Worm (Caenorhabditis elegans): ENCODE results near the gene F55A11.7.

Gene F55A11.7

ce11 chrV:11764373-11764954 lies 22.8 kb downstream of the F55A11.7 start, which contains the start of the genes F55A11.1 and syx-5:
TSS of gene F55A11.1 (minus strand) at chrV:11764385.
TSS of gene syx-5 (plus strand) at chrV:11764904.
- no peak for TF ChIP-seq pes-1 (GFP tag; IDR thresholded peaks at IDR 0.05)
- no peak for TF ChIP-seq B0310.2 (tag; optimal IDR thresholded peaks at IDR 0.05)
- no peak for TF ChIP-seq hnd-1 (tag; optimal IDR thresholded peaks at IDR 0.05)
- no peak for TF ChIP-seq aly-1 (tag; optimal IDR thresholded peaks at IDR 0.05)
- peak; percentile 64 for TF ChIP-seq F13C5.2 (tag; optimal IDR thresholded peaks at IDR 0.05)
- TF ChIP-seq sea-1 (GFP tag; conservative IDR thresholded peaks at IDR 0.05) = no peak

DNA sequence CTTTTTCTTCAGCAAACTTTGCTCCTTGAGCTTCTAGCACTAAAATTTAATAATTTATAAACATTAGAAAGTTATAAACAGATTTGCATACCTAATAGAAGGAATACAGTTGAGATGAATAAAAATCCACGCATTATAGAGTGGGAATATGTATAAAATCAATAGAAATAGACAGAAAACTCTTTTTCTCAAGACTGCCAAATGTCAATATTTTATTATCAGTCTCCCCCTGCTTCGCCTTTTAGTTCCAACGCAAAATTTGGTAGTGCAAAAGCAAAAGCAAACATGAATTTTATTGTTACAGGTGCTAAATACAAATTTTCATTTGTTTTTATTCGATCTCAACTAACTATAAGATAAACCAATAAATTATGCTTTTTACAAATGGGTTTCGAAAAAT lies 24.4 kb downstream of the F55A11.7 start, which contains the start of gene T04F3.4:
TSS of gene T04F3.4 (minus strand) at position 187 of the 400 bp plus-strand sequence.
- TF ChIP-seq tbx-11 (GFP tag; IDR thresholded peaks at IDR 0.05) (no peak), hmg-4 (GFP tag; optimal IDR thresholded peaks at IDR 0.05) (no peak), flt-1 (GFP tag; IDR thresholded peaks at IDR 0.05) (no peak), pes-1 (GFP tag; IDR thresholded peaks at IDR 0.05) (no peak), F13C5.2 (tag; optimal IDR thresholded peaks at IDR 0.05) (no peak), ama-1 (optimal IDR thresholded peaks at IDR 0.05) (no peak), aly-1 (tag; optimal IDR thresholded peaks at IDR 0.05) (no peak), scrt-1 (GFP tag; IDR thresholded peaks at IDR 0.05) (no peak), tbx-37 (GFP tag; conservative IDR thresholded peaks at IDR 0.05) (no peak), tra-4 (tag; optimal IDR thresholded peaks at IDR 0.05) (no peak), ets-7 (tag; optimal IDR thresholded peaks at IDR 0.05) (no peak), sea-1 (GFP tag; conservative IDR thresholded peaks at IDR 0.05) (no peak)

- TF ChIP-seq hmg-4 (GFP tag; optimal IDR thresholded peaks at IDR 0.05) (no peak), aly-1 (tag; optimal IDR thresholded peaks at IDR 0.05) (no peak), ets-7 (tag; optimal IDR thresholded peaks at IDR 0.05) (no peak), ceh-13 (GFP tag; optimal IDR thresholded peaks at IDR 0.05) (no peak), ceh-36 (tag; optimal IDR thresholded peaks at IDR 0.05) (no peak), scrt-1 (GFP tag; IDR thresholded peaks at IDR 0.05) (no peak), B0310.2 (tag; optimal IDR thresholded peaks at IDR 0.05) (no peak)
These were observed 26.9 kb downstream of the F55A11.7 start, which contains the start of gene T04F3.5 for ce11 chrV:11760371-11760770. TSS of gene T04F3.5 (plus strand) at chrV:11760671.

ce11 chrV:11758635-11759034 lies 28.6 kb downstream of the F55A11.7 start, which contains the start of gene T04F3.3:
TSS of gene T04F3.3 (plus strand) at chrV:11758935.
- TF ChIP-seq ceh-36 (tag; optimal IDR thresholded peaks at IDR 0.05) (no peak), tbx-37 (GFP tag; conservative IDR thresholded peaks at IDR 0.05) (no peak), scrt-1 (GFP tag; IDR thresholded peaks at IDR 0.05) (no peak), hmbx-1 (tag; optimal IDR thresholded peaks at IDR 0.05) (no peak), B0310.2 (tag; optimal IDR thresholded peaks at IDR 0.05) (no peak)

DNA sequence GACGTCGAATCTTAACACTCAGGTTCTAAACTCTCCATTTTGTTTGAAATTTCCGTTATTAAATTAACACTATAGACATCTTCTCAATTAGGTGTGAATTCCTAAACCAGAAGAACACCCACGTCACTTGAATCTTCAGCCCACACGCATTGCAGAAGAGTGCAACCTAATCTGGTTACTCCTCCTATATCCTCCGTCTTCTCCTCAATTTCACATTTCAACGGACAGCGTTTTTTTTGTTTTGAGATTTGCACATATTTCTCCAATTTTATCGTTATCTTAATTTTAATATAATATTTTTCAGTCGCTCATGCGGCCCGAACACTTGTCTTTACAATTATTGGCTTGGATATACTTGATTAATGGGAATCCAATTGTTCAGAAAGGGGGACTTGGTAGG lies 29.9 kb downstream of the F55A11.7 start, which contains the start of gene smoc-1:
TSS of gene smoc-1 (plus strand) at position 301 of the 400 bp plus-strand sequence.
- TF ChIP-seq ceh-36 (tag; optimal IDR thresholded peaks at IDR 0.05) (no peak), hmg-4 (GFP tag; optimal IDR thresholded peaks at IDR 0.05) (no peak), hmbx-1 (tag; optimal IDR thresholded peaks at IDR 0.05) (no peak)

DNA sequence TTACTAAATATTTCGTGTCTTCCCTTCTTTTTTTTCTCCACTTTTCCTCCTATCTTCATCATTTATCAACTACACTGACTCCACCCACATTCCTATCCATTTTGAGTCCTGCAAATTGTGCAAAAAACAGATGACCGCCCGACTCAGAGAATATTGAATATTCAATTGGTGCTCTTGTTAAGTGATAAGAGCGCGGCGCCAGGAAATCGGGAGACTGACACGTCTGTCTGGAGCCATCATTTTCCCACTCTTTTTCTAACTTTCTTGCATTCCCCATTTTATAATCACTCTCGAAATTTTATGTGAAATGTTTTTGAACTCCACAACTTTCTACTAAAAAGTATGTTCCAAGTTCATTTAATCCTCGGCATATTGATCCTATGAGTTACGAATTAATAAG lies 31.4 kb downstream of the F55A11.7 start:
- TF ChIP-seq B0310.2 (tag; optimal IDR thresholded peaks at IDR 0.05) = no peak
- TF ChIP-seq tra-4 (tag; optimal IDR thresholded peaks at IDR 0.05) = no peak
- TF ChIP-seq ets-7 (tag; optimal IDR thresholded peaks at IDR 0.05) = no peak
- TF ChIP-seq hmbx-1 (tag; optimal IDR thresholded peaks at IDR 0.05) = no peak
- TF ChIP-seq tbx-37 (GFP tag; conservative IDR thresholded peaks at IDR 0.05) = no peak
- no peak for TF ChIP-seq flt-1 (GFP tag; IDR thresholded peaks at IDR 0.05)

ce11 chrV:11751480-11751879 lies 35.8 kb downstream of the F55A11.7 start:
- TF ChIP-seq ama-1 (optimal IDR thresholded peaks at IDR 0.05) (no peak), ceh-13 (GFP tag; optimal IDR thresholded peaks at IDR 0.05) (no peak), hmg-4 (GFP tag; optimal IDR thresholded peaks at IDR 0.05) (no peak), scrt-1 (GFP tag; IDR thresholded peaks at IDR 0.05) (no peak), tra-4 (tag; optimal IDR thresholded peaks at IDR 0.05) (no peak)

DNA sequence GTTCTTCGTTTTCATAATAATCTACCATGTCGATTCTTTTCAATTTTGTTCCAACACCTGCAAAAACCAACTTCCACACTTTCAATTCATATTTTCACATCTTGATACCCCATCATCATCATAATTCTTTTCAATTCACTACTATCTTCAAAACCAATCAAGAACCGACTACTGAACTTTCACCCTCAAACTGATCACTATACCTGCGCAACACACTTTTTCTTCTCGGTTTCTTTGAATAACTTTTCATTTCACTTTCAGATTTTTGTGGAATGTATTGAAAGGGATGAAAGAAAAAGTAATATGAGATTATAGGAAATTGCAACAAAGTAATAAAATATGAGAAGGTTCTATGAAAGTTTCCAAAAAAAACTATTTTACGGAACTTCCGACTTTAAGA lies 46.2 kb downstream of the F55A11.7 start:
- no peak for TF ChIP-seq hmg-4 (GFP tag; optimal IDR thresholded peaks at IDR 0.05)

- no peak for TF ChIP-seq hmbx-1 (tag; optimal IDR thresholded peaks at IDR 0.05)
- no peak for TF ChIP-seq tbx-11 (GFP tag; IDR thresholded peaks at IDR 0.05)
- no peak for TF ChIP-seq hnd-1 (tag; optimal IDR thresholded peaks at IDR 0.05)
- TF ChIP-seq ama-1 (optimal IDR thresholded peaks at IDR 0.05) = no peak
- no peak for TF ChIP-seq pes-1 (GFP tag; IDR thresholded peaks at IDR 0.05)
- no peak for TF ChIP-seq tra-4 (tag; optimal IDR thresholded peaks at IDR 0.05)
- no peak for TF ChIP-seq tbx-37 (GFP tag; conservative IDR thresholded peaks at IDR 0.05)
- no peak for TF ChIP-seq ceh-13 (GFP tag; optimal IDR thresholded peaks at IDR 0.05)
- TF ChIP-seq flt-1 (GFP tag; IDR thresholded peaks at IDR 0.05) = no peak
- TF ChIP-seq sea-1 (GFP tag; conservative IDR thresholded peaks at IDR 0.05) = no peak
These were observed 47.4 kb downstream of the F55A11.7 start, which contains the start of gene T04F3.1 for ce11 chrV:11739820-11740219. TSS of gene T04F3.1 (plus strand) at chrV:11740065.
